Worm (Caenorhabditis elegans): ENCODE measurements around the gene zchc-1A.

zchc-1A gene

ce11 chrX:5210524-5210923 lies 36.4 kb downstream of the zchc-1A start:
- TF ChIP-seq Y75B8A.6 (GFP tag; IDR thresholded peaks at IDR 0.05) (no peak), aha-1 (tag) (peak; percentile 90), dve-1 (tag; optimal IDR thresholded peaks at IDR 0.05; ENCODE audit: insufficient read depth) (no peak), mep-1 (tag; optimal IDR thresholded peaks at IDR 0.05) (peak; percentile 42), ceh-20 (GFP tag; IDR thresholded peaks at IDR 0.05) (no peak), hmg-1.1 (GFP tag; IDR thresholded peaks at IDR 0.05) (peak; percentile 34; the same call in 1 of the 2 replicates), nhr-42 (GFP tag; IDR thresholded peaks at IDR 0.05) (no peak), hlh-11 (tag; optimal IDR thresholded peaks at IDR 0.05) (no peak), duxl-1 (tag; optimal IDR thresholded peaks at IDR 0.05; ENCODE audit: poor library complexity) (no peak), mdl-1 (tag; optimal IDR thresholded peaks at IDR 0.05) (no peak), rbr-2 (tag; optimal IDR thresholded peaks at IDR 0.05) (no peak), zfp-3 (GFP tag; conservative IDR thresholded peaks at IDR 0.05) (no peak), dpl-1 (GFP tag; optimal IDR thresholded peaks at IDR 0.05) (no peak), nhr-111 (GFP tag; optimal IDR thresholded peaks at IDR 0.05) (no peak), egl-27 (tag; optimal IDR thresholded peaks at IDR 0.05) (no peak), snpc-1.2 (GFP tag; IDR thresholded peaks at IDR 0.05) (no peak), lin-15B (tag; optimal IDR thresholded peaks at IDR 0.05) (no peak), fkh-10 (GFP tag; optimal IDR thresholded peaks at IDR 0.05) (no peak), T26A8.4 (GFP tag; IDR thresholded peaks at IDR 0.05) (no peak), hlh-30 (tag; optimal IDR thresholded peaks at IDR 0.05; ENCODE audit: insufficient read depth) (no peak), arid-1 (GFP tag; conservative IDR thresholded peaks at IDR 0.05) (no peak), unc-39 (tag; optimal IDR thresholded peaks at IDR 0.05) (no peak), F49E8.2 (tag; optimal IDR thresholded peaks at IDR 0.05; ENCODE audit: borderline replicate concordance) (no peak), nhr-77 (tag; optimal IDR thresholded peaks at IDR 0.05) (no peak), zip-2 (tag; optimal IDR thresholded peaks at IDR 0.05) (no peak), nhr-41 (GFP tag; IDR thresholded peaks at IDR 0.05) (no peak), zfp-2 (tag; optimal IDR thresholded peaks at IDR 0.05) (no peak), ctbp-1 (GFP tag; IDR thresholded peaks at IDR 0.05) (0 out of 2 replicates have a peak, but pooled peaks have one; percentile 44), F10B5.3 (tag; optimal IDR thresholded peaks at IDR 0.05) (no peak), sdz-12 (GFP tag; optimal IDR thresholded peaks at IDR 0.05) (no peak), ceh-44 (GFP tag; IDR thresholded peaks at IDR 0.05) (no peak), zag-1 (tag; optimal IDR thresholded peaks at IDR 0.05) (no peak), F44E2.7 (GFP tag; IDR thresholded peaks at IDR 0.05) (no peak), attf-4 (tag; optimal IDR thresholded peaks at IDR 0.05) (no peak), spr-3 (GFP tag; optimal IDR thresholded peaks at IDR 0.05) (no peak), unc-62 (GFP tag; optimal IDR thresholded peaks at IDR 0.05 in 1 of 2) (peak in 1 of 2 experiments; percentile 56), unc-62 (tag; optimal IDR thresholded peaks at IDR 0.05) (no peak), madf-9 (GFP tag; conservative IDR thresholded peaks at IDR 0.05) (no peak), egl-43 (GFP tag; IDR thresholded peaks at IDR 0.05) (no peak), snpc-4 (tag; optimal IDR thresholded peaks at IDR 0.05) (no peak), pha-4 (GFP tag; IDR thresholded peaks at IDR 0.05) (no peak), pha-4 (tag; optimal IDR thresholded peaks at IDR 0.05) (peak; percentile 30), ceh-62 (tag; optimal IDR thresholded peaks at IDR 0.05) (no peak), R02D3.7 (tag; optimal IDR thresholded peaks at IDR 0.05) (no peak), ceh-28 (tag; optimal IDR thresholded peaks at IDR 0.05) (no peak), hif-1 (tag; optimal IDR thresholded peaks at IDR 0.05) (peak in 1 of 2 experiments; percentile 4), ztf-11 (tag; optimal IDR thresholded peaks at IDR 0.05) (no peak), tag-97 (GFP tag; IDR thresholded peaks at IDR 0.05) (no peak), T20F7.1 (GFP tag; optimal IDR thresholded peaks at IDR 0.05) (no peak), Y5F2A.4 (GFP tag; optimal IDR thresholded peaks at IDR 0.05) (no peak), mes-2 (tag; optimal IDR thresholded peaks at IDR 0.05; ENCODE audit: poor library complexity, severe bottlenecking) (peak; percentile 11), saeg-2 (GFP tag; IDR thresholded peaks at IDR 0.05) (no peak)
